Fruit fly (Drosophila melanogaster) whole organism, embryonic: ENCODE measurements around the gene Ask1.

Experiments used
- BtbVII ChIP-seq: fragments of 200-800 bp; sonication (Bioruptor generic); optimal IDR thresholded peaks from 3 replicates; lab custom pipeline; 2017; ENCODE audit warnings: missing biosample characterization, mild to moderate bottlenecking, missing genetic modification characterization
- CG10274 ChIP-seq: fragments of 200-800 bp; sonication (Bioruptor generic); optimal IDR thresholded peaks from 3 replicates; lab custom pipeline; 2017; ENCODE audit warnings: missing biosample characterization, mild to moderate bottlenecking, missing genetic modification characterization
- CG11398 ChIP-seq: fragments of 200-800 bp; sonication (Bioruptor generic); optimal IDR thresholded peaks from 2 replicates; lab custom pipeline; 2016; ENCODE audit warnings: missing biosample characterization, missing genetic modification characterization
- CG12155 ChIP-seq: fragments of 200-800 bp; sonication (Bioruptor generic); optimal IDR thresholded peaks from 3 replicates; lab custom pipeline; 2016; ENCODE audit warnings: missing biosample characterization, missing genetic modification characterization
- CG12236 ChIP-seq: fragments of 200-800 bp; sonication (Bioruptor generic); optimal IDR thresholded peaks from 2 replicates; lab custom pipeline; 2016; ENCODE audit warnings: missing biosample characterization, missing genetic modification characterization
- CG1233 ChIP-seq: fragments of 200-800 bp; sonication (Bioruptor generic); optimal IDR thresholded peaks from 4 replicates; lab custom pipeline; 2018; ENCODE audit warnings: missing biosample characterization, mild to moderate bottlenecking, missing genetic modification characterization
- CG12769 ChIP-seq: fragments of 200-800 bp; sonication (Bioruptor generic); optimal IDR thresholded peaks from 2 replicates; lab custom pipeline; 2019; ENCODE audit warnings: missing biosample characterization, mild to moderate bottlenecking, missing genetic modification characterization, moderate library complexity
- CG14667 ChIP-seq: fragments of 200-800 bp; sonication (Bioruptor generic); IDR thresholded peaks from 2 replicates; pipeline ENCODE4 v1.3.6; 2022; ENCODE audit warnings: missing biosample characterization, missing genetic modification characterization
- CG14710 ChIP-seq: fragments of 200-800 bp; sonication (Bioruptor generic); optimal IDR thresholded peaks from 3 replicates; lab custom pipeline; 2019; ENCODE audit warnings: missing biosample characterization, mild to moderate bottlenecking, missing genetic modification characterization, moderate library complexity
- CG15601 ChIP-seq: fragments of 200-800 bp; sonication (Bioruptor generic); optimal IDR thresholded peaks from 3 replicates; lab custom pipeline; 2019; ENCODE audit warnings: missing biosample characterization, mild to moderate bottlenecking, missing genetic modification characterization, moderate library complexity
- CG17359 ChIP-seq: fragments of 200-800 bp; sonication (Bioruptor generic); optimal IDR thresholded peaks from 3 replicates; lab custom pipeline; 2018; ENCODE audit warnings: missing biosample characterization, mild to moderate bottlenecking, missing genetic modification characterization, moderate library complexity
- CG1792 ChIP-seq: fragments of 200-800 bp; sonication (Bioruptor generic); optimal IDR thresholded peaks from 2 replicates; lab custom pipeline; 2016; ENCODE audit warnings: missing biosample characterization, missing genetic modification characterization
- CG18599 ChIP-seq: fragments of 200-800 bp; sonication (Bioruptor generic); optimal IDR thresholded peaks from 3 replicates; lab custom pipeline; 2017; ENCODE audit warnings: missing biosample characterization, missing genetic modification characterization, mild to moderate bottlenecking, moderate library complexity, missing genetic modification reagents
- CG2202 ChIP-seq: fragments of 200-800 bp; sonication (Bioruptor generic); optimal IDR thresholded peaks from 2 replicates; lab custom pipeline; 2018; ENCODE audit warnings: missing biosample characterization, mild to moderate bottlenecking, missing genetic modification characterization
- CG31388 ChIP-seq: fragments of 200-800 bp; sonication (Bioruptor generic); optimal IDR thresholded peaks from 2 replicates; lab custom pipeline; 2016; ENCODE audit warnings: missing biosample characterization, missing genetic modification characterization
- CG3163 ChIP-seq: fragments of 200-800 bp; sonication (Bioruptor generic); optimal IDR thresholded peaks from 3 replicates; lab custom pipeline; 2016; ENCODE audit warnings: missing biosample characterization, missing genetic modification characterization
- CG3281 ChIP-seq: fragments of 200-800 bp; sonication (Bioruptor generic); optimal IDR thresholded peaks from 3 replicates; lab custom pipeline; 2017; ENCODE audit warnings: missing biosample characterization, mild to moderate bottlenecking, missing genetic modification characterization
- CG9727 ChIP-seq: fragments of 200-800 bp; sonication (Bioruptor generic); optimal IDR thresholded peaks from 3 replicates; lab custom pipeline; 2017; ENCODE audit warnings: missing biosample characterization, mild to moderate bottlenecking, missing genetic modification characterization
- CoRest ChIP-seq: fragments of 200-800 bp; sonication (Bioruptor generic); optimal IDR thresholded peaks from 3 replicates; lab custom pipeline; 2018; ENCODE audit warnings: missing biosample characterization, mild to moderate bottlenecking, missing genetic modification characterization, moderate library complexity
- Dfd ChIP-seq, 2 experiments: fragments of >200 bp; optimal IDR thresholded peaks; 2 replicates each; lab custom pipeline; 2017; ENCODE audit warnings: missing biosample characterization in 2 of 2, missing genetic modification characterization in 2 of 2
- Doc2 ChIP-seq: fragments of 200-800 bp; sonication (Bioruptor generic); IDR thresholded peaks from 2 replicates; pipeline ENCODE4 v1.3.6; 2022; ENCODE audit warnings: missing biosample characterization, missing genetic modification characterization
- Doc3 ChIP-seq: fragments of 200-800 bp; sonication (Bioruptor generic); IDR thresholded peaks from 3 replicates; pipeline ENCODE4 v1.3.6; 2022; ENCODE audit warnings: missing biosample characterization, missing genetic modification characterization; ENCODE audit not compliant: partially characterized antibody
- Fer3 ChIP-seq: fragments of 200-800 bp; sonication (Bioruptor generic); optimal IDR thresholded peaks from 2 replicates; lab custom pipeline; 2018; ENCODE audit warnings: missing biosample characterization, mild to moderate bottlenecking, missing genetic modification characterization, moderate library complexity
- Gsc ChIP-seq: fragments of 200-800 bp; sonication (Bioruptor generic); IDR thresholded peaks from 2 replicates; pipeline ENCODE4 v1.3.6; 2022; ENCODE audit warnings: missing biosample characterization, missing genetic modification characterization
- HLH4C ChIP-seq: fragments of 200-800 bp; sonication (Bioruptor generic); IDR thresholded peaks from 3 replicates; pipeline ENCODE4 v1.3.6; 2022; ENCODE audit warnings: missing biosample characterization, missing genetic modification characterization; ENCODE audit not compliant: partially characterized antibody
- Hr78 ChIP-seq, 2 experiments: fragments of 200-800 bp in 1 of 2; fragments of >200 bp in 1 of 2; sonication (Bioruptor generic) in 1 of 2; optimal IDR thresholded peaks; 2 replicates each; lab custom pipeline; 2017 to 2019; ENCODE audit warnings: missing biosample characterization in 2 of 2, missing genetic modification characterization in 2 of 2, mild to moderate bottlenecking in 1 of 2, moderate library complexity in 1 of 2
- Lim3 ChIP-seq: fragments of 200-800 bp; sonication (Bioruptor generic); IDR thresholded peaks from 2 replicates; pipeline ENCODE4 v1.3.6; 2022; ENCODE audit warnings: missing biosample characterization, missing genetic modification characterization
- Neu2 ChIP-seq: fragments of 200-800 bp; sonication (Bioruptor generic); optimal IDR thresholded peaks from 3 replicates; lab custom pipeline; 2016; ENCODE audit warnings: missing biosample characterization, missing genetic modification characterization, borderline replicate concordance
- Sox100B ChIP-seq: fragments of 200-800 bp; sonication (Bioruptor generic); optimal IDR thresholded peaks from 3 replicates; lab custom pipeline; 2018; ENCODE audit warnings: missing biosample characterization, mild to moderate bottlenecking, missing genetic modification characterization
- Vsx1 ChIP-seq: fragments of 200-800 bp; sonication (Bioruptor generic); optimal IDR thresholded peaks from 2 replicates; lab custom pipeline; 2017; ENCODE audit warnings: missing biosample characterization, mild to moderate bottlenecking, missing genetic modification characterization, missing genetic modification reagents
- abd-A ChIP-seq: fragments of 200-800 bp; sonication (Bioruptor generic); optimal IDR thresholded peaks from 3 replicates; lab custom pipeline; 2019; ENCODE audit warnings: missing biosample characterization, mild to moderate bottlenecking, missing genetic modification characterization, moderate library complexity
- cato ChIP-seq: fragments of 200-800 bp; sonication (Bioruptor generic); optimal IDR thresholded peaks from 2 replicates; lab custom pipeline; 2016; ENCODE audit warnings: missing biosample characterization, missing genetic modification characterization, borderline replicate concordance
- cwo ChIP-seq: fragments of 200-800 bp; sonication (Bioruptor generic); optimal IDR thresholded peaks from 3 replicates; lab custom pipeline; 2017; ENCODE audit warnings: missing biosample characterization, missing genetic modification characterization, mild to moderate bottlenecking, moderate library complexity, missing genetic modification reagents
- dm ChIP-seq: fragments of 200-800 bp; sonication (Bioruptor generic); optimal IDR thresholded peaks from 3 replicates; lab custom pipeline; 2016; ENCODE audit warnings: missing biosample characterization, missing genetic modification characterization
- ewg ChIP-seq: fragments of 200-800 bp; sonication (Bioruptor generic); optimal IDR thresholded peaks from 3 replicates; lab custom pipeline; 2017; ENCODE audit warnings: mild to moderate bottlenecking, missing biosample characterization, missing genetic modification reagents, missing genetic modification characterization
- lov ChIP-seq, 2 experiments: fragments of 200-800 bp in 1 of 2; fragments of >200 bp in 1 of 2; sonication (Bioruptor generic) in 1 of 2; IDR thresholded peaks in 1 of 2; optimal IDR thresholded peaks in 1 of 2; 2 replicates in 1 of 2; 3 replicates in 1 of 2; pipeline versions ENCODE4 v1.3.6 to Lab custom; 2017 to 2022; ENCODE audit warnings: missing biosample characterization in 1 of 2, missing genetic modification characterization in 1 of 2
- luna ChIP-seq: fragments of 200-800 bp; sonication (Bioruptor generic); optimal IDR thresholded peaks from 2 replicates; lab custom pipeline; 2016; ENCODE audit warnings: missing biosample characterization, missing genetic modification characterization
- maf-S ChIP-seq: fragments of 200-800 bp; sonication (Bioruptor generic); optimal IDR thresholded peaks from 2 replicates; lab custom pipeline; 2016; ENCODE audit warnings: missing biosample characterization, missing genetic modification characterization
- nom ChIP-seq: fragments of 200-800 bp; sonication (Bioruptor generic); optimal IDR thresholded peaks from 2 replicates; lab custom pipeline; 2017; ENCODE audit warnings: missing biosample characterization, missing genetic modification characterization, mild to moderate bottlenecking, moderate library complexity, missing genetic modification reagents
- otp ChIP-seq: fragments of 200-800 bp; sonication (Bioruptor generic); IDR thresholded peaks from 3 replicates; pipeline ENCODE4, ENCODE4 v1.3.6; 2022; ENCODE audit warnings: missing biosample characterization, missing genetic modification characterization
- pnt ChIP-seq: fragments of 200-800 bp; sonication (Bioruptor generic); optimal IDR thresholded peaks from 3 replicates; lab custom pipeline; 2016; ENCODE audit warnings: missing biosample characterization, missing genetic modification characterization
- pros ChIP-seq: fragments of 200-800 bp; sonication (Bioruptor generic); optimal IDR thresholded peaks from 3 replicates; lab custom pipeline; 2019; ENCODE audit warnings: missing biosample characterization, mild to moderate bottlenecking, missing genetic modification characterization, moderate library complexity
- row ChIP-seq: fragments of 200-800 bp; sonication (Bioruptor generic); IDR thresholded peaks from 3 replicates; pipeline ENCODE4 v1.3.6; 2022; ENCODE audit warnings: missing biosample characterization, missing genetic modification characterization
- slou ChIP-seq: fragments of 200-800 bp; sonication (Bioruptor generic); optimal IDR thresholded peaks from 3 replicates; lab custom pipeline; 2016; ENCODE audit warnings: missing biosample characterization, missing genetic modification characterization
- sr ChIP-seq: fragments of 200-800 bp; sonication (Bioruptor generic); IDR thresholded peaks from 3 replicates; pipeline ENCODE4 v1.3.6; 2022; ENCODE audit warnings: missing biosample characterization, missing genetic modification characterization
- tap ChIP-seq: fragments of 200-800 bp; optimal IDR thresholded peaks from 3 replicates; lab custom pipeline; 2019; ENCODE audit warnings: missing biosample characterization, mild to moderate bottlenecking, missing genetic modification characterization, moderate library complexity
- vfl ChIP-seq: fragments of 200-800 bp; sonication (Bioruptor generic); optimal IDR thresholded peaks from 2 replicates; lab custom pipeline; 2016; ENCODE audit warnings: missing biosample characterization, missing genetic modification characterization
- yki ChIP-seq: fragments of >200 bp; optimal IDR thresholded peaks from 3 replicates; lab custom pipeline; 2018
- z ChIP-seq: fragments of 200-800 bp; sonication (Bioruptor generic); IDR thresholded peaks from 3 replicates; pipeline ENCODE4 v1.3.6; 2022; ENCODE audit warnings: missing biosample characterization, missing genetic modification characterization

Gene Ask1

DNA sequence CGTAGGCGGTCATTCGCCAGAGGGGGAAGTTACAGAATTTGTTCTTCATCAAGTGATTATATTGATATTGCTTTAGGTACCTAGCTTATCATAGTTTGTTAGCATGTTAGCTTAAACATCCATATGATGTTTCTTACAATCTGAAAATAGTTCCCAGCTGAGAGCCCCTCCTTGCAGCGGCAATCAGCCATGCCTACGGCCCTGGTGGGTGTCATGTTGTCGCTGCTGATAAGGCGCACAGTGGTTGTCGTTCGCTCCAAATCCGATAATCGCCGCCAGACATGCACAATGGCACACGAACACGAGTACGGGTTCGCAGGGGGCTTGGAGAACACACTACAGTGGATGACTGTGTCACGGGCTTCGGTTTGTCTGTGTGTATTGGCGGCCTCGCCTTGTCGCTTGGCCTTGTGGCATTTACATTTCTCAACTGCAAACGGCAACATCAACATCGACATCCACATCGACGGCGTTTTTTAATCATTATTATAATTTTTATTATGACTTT lies 26.5 kb downstream of the Ask1 start (continued):
- TF ChIP-seq CG2202: peak; percentile 28
- TF ChIP-seq Fer3 (tag; lab: Kevin White, UChicago): peak; percentile 84
- TF ChIP-seq Doc3 (GFP tag; lab: Robert Waterston, UW): no peak
- no peak for TF ChIP-seq Dfd (GFP tag; optimal IDR thresholded peaks at IDR 0.05; lab: Kevin White, UChicago)
- peak; percentile 60 for TF ChIP-seq nom (GFP tag; lab: Kevin White, UChicago)
- peak; percentile 85 for TF ChIP-seq cwo
- peak; percentile 94 for TF ChIP-seq row (GFP tag; lab: Robert Waterston, UW)
- 0 out of 2 replicates have a peak, but pooled peaks have one; percentile 29 for TF ChIP-seq Doc2
- no peak for TF ChIP-seq CG31388 (GFP tag; lab: Kevin White, UChicago)
- TF ChIP-seq abd-A (tag; lab: Kevin White, UChicago): peak; percentile 58
- TF ChIP-seq CG11398 (GFP tag; lab: Kevin White, UChicago): peak; percentile 58
- peak; percentile 77 for TF ChIP-seq CG14667 (GFP tag; lab: Robert Waterston, UW)
- peak; percentile 31 for TF ChIP-seq CG15601 (tag; lab: Kevin White, UChicago)
- TF ChIP-seq CG1792 (GFP tag; lab: Kevin White, UChicago): peak; percentile 42
- peak; percentile 63; the same call in 2 of the 3 replicates for TF ChIP-seq sr (GFP tag; lab: Robert Waterston, UW)
- no peak for TF ChIP-seq slou (GFP tag; lab: Kevin White, UChicago)
- peak; percentile 23 for TF ChIP-seq Vsx1 (GFP tag; lab: Kevin White, UChicago)
- TF ChIP-seq cato (GFP tag; lab: Kevin White, UChicago): peak; percentile 40
- TF ChIP-seq yki (lab: Kevin White, UChicago): no peak
- TF ChIP-seq HLH4C (GFP tag; lab: Robert Waterston, UW): no peak
- peak; percentile 55 for TF ChIP-seq Sox100B (GFP tag; lab: Kevin White, UChicago)
- peak; percentile 70 for TF ChIP-seq tap (tag; lab: Kevin White, UChicago)
- TF ChIP-seq CG3163 (GFP tag; lab: Kevin White, UChicago): no peak
- peak; percentile 72; the same call in 1 of the 3 replicates for TF ChIP-seq otp (GFP tag; lab: Robert Waterston, UW)
- TF ChIP-seq dm: peak; percentile 44
- no peak for TF ChIP-seq Neu2 (GFP tag; lab: Kevin White, UChicago)
- TF ChIP-seq CG17359 (tag; lab: Kevin White, UChicago): peak; percentile 77
- TF ChIP-seq CG18599 (GFP tag; lab: Kevin White, UChicago): peak; percentile 92
- peak; percentile 65 for TF ChIP-seq CG10274 (GFP tag; lab: Kevin White, UChicago)
- peak; percentile 31 for TF ChIP-seq vfl (GFP tag; lab: Kevin White, UChicago)
- TF ChIP-seq ewg: peak; percentile 68
- peak; percentile 48 for TF ChIP-seq maf-S
- peak; percentile 64 for TF ChIP-seq pnt (GFP tag; lab: Kevin White, UChicago)
- peak; percentile 59 for TF ChIP-seq CG1233 (GFP tag; lab: Kevin White, UChicago)
- no peak for TF ChIP-seq luna (GFP tag; lab: Kevin White, UChicago)
- no peak for TF ChIP-seq Hr78 (GFP tag; optimal IDR thresholded peaks at IDR 0.05; lab: Kevin White, UChicago)
- no peak for TF ChIP-seq pros (GFP tag; lab: Kevin White, UChicago)
- TF ChIP-seq CG12236: peak; percentile 27
- TF ChIP-seq Gsc (GFP tag; lab: Robert Waterston, UW): peak; percentile 72
- TF ChIP-seq CG14710: peak; percentile 6
- peak; percentile 46; the same call in 1 of the 2 replicates for TF ChIP-seq Lim3
- peak; percentile 97 for TF ChIP-seq CG12769 (tag; lab: Kevin White, UChicago)
- no peak for TF ChIP-seq lov (optimal IDR thresholded peaks at IDR 0.05; lab: Kevin White, UChicago)
- TF ChIP-seq lov (GFP tag; IDR thresholded peaks at IDR 0.05; lab: Robert Waterston, UW): 0 out of 3 replicates have a peak, but pooled peaks have one; percentile 56
- peak; percentile 79 for TF ChIP-seq CoRest (tag; lab: Kevin White, UChicago)
- TF ChIP-seq CG9727 (GFP tag; lab: Kevin White, UChicago): peak; percentile 68
- no peak for TF ChIP-seq z (GFP tag; lab: Robert Waterston, UW)
- peak; percentile 80 for TF ChIP-seq BtbVII (GFP tag; lab: Kevin White, UChicago)
- peak; percentile 79 for TF ChIP-seq CG3281 (GFP tag; lab: Kevin White, UChicago)
- TF ChIP-seq CG12155 (GFP tag; lab: Kevin White, UChicago): peak; percentile 80
